Fruit fly (Drosophila melanogaster) whole organism, embryonic: ENCODE results near the gene CG16719.
A peak's percentile ranks its signal among the peaks of the same experiment; 100 is the strongest.

Experiments used
- ATbp ChIP-seq: fragments of 200-800 bp; sonication (Bioruptor generic); optimal IDR thresholded peaks from 2 replicates; lab custom pipeline; 2017; ENCODE audit warnings: missing biosample characterization, mild to moderate bottlenecking, missing genetic modification characterization, missing genetic modification reagents
- B-H2 ChIP-seq: fragments of 200-800 bp; sonication (Bioruptor generic); optimal IDR thresholded peaks from 2 replicates; lab custom pipeline; 2018; ENCODE audit warnings: missing biosample characterization, mild to moderate bottlenecking, missing genetic modification characterization
- Blimp-1 ChIP-seq: fragments of 200-800 bp; sonication (Bioruptor generic); optimal IDR thresholded peaks from 3 replicates; lab custom pipeline; 2018; ENCODE audit warnings: missing biosample characterization, missing genetic modification characterization, mild to moderate bottlenecking, moderate library complexity, missing genetic modification reagents
- BtbVII ChIP-seq: fragments of 200-800 bp; sonication (Bioruptor generic); optimal IDR thresholded peaks from 3 replicates; lab custom pipeline; 2017; ENCODE audit warnings: missing biosample characterization, mild to moderate bottlenecking, missing genetic modification characterization
- CG10209 ChIP-seq: fragments of 200-800 bp; sonication (Bioruptor generic); optimal IDR thresholded peaks from 3 replicates; lab custom pipeline; 2017; ENCODE audit warnings: missing biosample characterization, mild to moderate bottlenecking, missing genetic modification characterization, missing genetic modification reagents
- CG10267 ChIP-seq: fragments of 200-800 bp; sonication (Bioruptor generic); optimal IDR thresholded peaks from 2 replicates; lab custom pipeline; 2018; ENCODE audit warnings: missing biosample characterization, mild to moderate bottlenecking, missing genetic modification characterization, moderate library complexity
- CG11247 ChIP-seq: fragments of 200-800 bp; sonication (Bioruptor generic); IDR thresholded peaks from 2 replicates; pipeline ENCODE4 v1.3.6; 2022; ENCODE audit warnings: missing biosample characterization, missing genetic modification characterization
- CG11504 ChIP-seq: fragments of 200-800 bp; sonication (Bioruptor generic); optimal IDR thresholded peaks from 3 replicates; lab custom pipeline; 2019; ENCODE audit warnings: missing biosample characterization, mild to moderate bottlenecking, missing genetic modification characterization, moderate library complexity
- CG12155 ChIP-seq: fragments of 200-800 bp; sonication (Bioruptor generic); optimal IDR thresholded peaks from 3 replicates; lab custom pipeline; 2016; ENCODE audit warnings: missing biosample characterization, missing genetic modification characterization
- CG14014 ChIP-seq: fragments of 200-800 bp; sonication (Bioruptor generic); IDR thresholded peaks from 2 replicates; pipeline ENCODE4 v1.3.6; 2022; ENCODE audit warnings: missing biosample characterization, missing genetic modification characterization
- CG15514 ChIP-seq: fragments of 200-800 bp; sonication (Bioruptor generic); optimal IDR thresholded peaks from 3 replicates; lab custom pipeline; 2017; ENCODE audit warnings: missing biosample characterization, missing genetic modification characterization, mild to moderate bottlenecking, moderate library complexity, missing genetic modification reagents
- CG15601 ChIP-seq: fragments of 200-800 bp; sonication (Bioruptor generic); optimal IDR thresholded peaks from 3 replicates; lab custom pipeline; 2019; ENCODE audit warnings: missing biosample characterization, mild to moderate bottlenecking, missing genetic modification characterization, moderate library complexity
- CG1602 ChIP-seq: fragments of 200-800 bp; sonication (Bioruptor generic); optimal IDR thresholded peaks from 3 replicates; lab custom pipeline; 2016; ENCODE audit warnings: missing biosample characterization, missing genetic modification characterization
- CG17802 ChIP-seq: fragments of 200-800 bp; sonication (Bioruptor generic); optimal IDR thresholded peaks from 2 replicates; lab custom pipeline; 2018; ENCODE audit warnings: missing biosample characterization, mild to moderate bottlenecking, missing genetic modification characterization, moderate library complexity
- CG18599 ChIP-seq: fragments of 200-800 bp; sonication (Bioruptor generic); optimal IDR thresholded peaks from 3 replicates; lab custom pipeline; 2017; ENCODE audit warnings: missing biosample characterization, missing genetic modification characterization, mild to moderate bottlenecking, moderate library complexity, missing genetic modification reagents
- CG18619 ChIP-seq: fragments of 200-800 bp; sonication (Bioruptor generic); optimal IDR thresholded peaks from 3 replicates; lab custom pipeline; 2017; ENCODE audit warnings: missing biosample characterization, mild to moderate bottlenecking, missing genetic modification characterization
- CG2129 ChIP-seq: fragments of 200-800 bp; sonication (Bioruptor generic); IDR thresholded peaks from 2 replicates; pipeline ENCODE4 v1.3.6; 2022; ENCODE audit warnings: missing biosample characterization, missing genetic modification characterization; ENCODE audit not compliant: partially characterized antibody
- CG2202 ChIP-seq: fragments of 200-800 bp; sonication (Bioruptor generic); optimal IDR thresholded peaks from 2 replicates; lab custom pipeline; 2018; ENCODE audit warnings: missing biosample characterization, mild to moderate bottlenecking, missing genetic modification characterization
- CG30020 ChIP-seq: fragments of 200-800 bp; optimal IDR thresholded peaks from 2 replicates; lab custom pipeline; 2019; ENCODE audit warnings: missing biosample characterization, mild to moderate bottlenecking, missing genetic modification characterization, moderate library complexity
- CG34376 ChIP-seq: fragments of 200-800 bp; sonication (Bioruptor generic); optimal IDR thresholded peaks from 2 replicates; lab custom pipeline; 2018; ENCODE audit warnings: missing biosample characterization, mild to moderate bottlenecking, missing genetic modification characterization
- CG4820 ChIP-seq: fragments of 200-800 bp; sonication (Bioruptor generic); optimal IDR thresholded peaks from 3 replicates; lab custom pipeline; 2016; ENCODE audit warnings: missing biosample characterization, missing genetic modification characterization
- CG5245 ChIP-seq: fragments of 200-800 bp; sonication (Bioruptor generic); optimal IDR thresholded peaks from 3 replicates; lab custom pipeline; 2016; ENCODE audit warnings: missing biosample characterization, missing genetic modification characterization
- CG6272 ChIP-seq: fragments of 200-800 bp; sonication (Bioruptor generic); IDR thresholded peaks from 2 replicates; pipeline ENCODE4 v1.3.6; 2022; ENCODE audit warnings: missing biosample characterization, missing genetic modification characterization
- CG7839 ChIP-seq: fragments of 200-800 bp; sonication (Bioruptor generic); optimal IDR thresholded peaks from 3 replicates; lab custom pipeline; 2018; ENCODE audit warnings: missing biosample characterization, mild to moderate bottlenecking, missing genetic modification characterization, moderate library complexity
- CG9215 ChIP-seq: fragments of 200-800 bp; sonication (Bioruptor generic); IDR thresholded peaks from 2 replicates; pipeline ENCODE4 v1.3.6; 2022; ENCODE audit warnings: missing biosample characterization, missing genetic modification characterization
- CoRest ChIP-seq: fragments of 200-800 bp; sonication (Bioruptor generic); optimal IDR thresholded peaks from 3 replicates; lab custom pipeline; 2018; ENCODE audit warnings: missing biosample characterization, mild to moderate bottlenecking, missing genetic modification characterization, moderate library complexity
- Ets65A ChIP-seq: fragments of 200-800 bp; sonication (Bioruptor generic); peaks from one replicate; lab custom pipeline; 2016; ENCODE audit warnings: missing biosample characterization, missing genetic modification characterization
- H2.0 ChIP-seq: fragments of 200-800 bp; sonication (Bioruptor generic); IDR thresholded peaks from 2 replicates; pipeline ENCODE4 v1.3.6; 2022; ENCODE audit warnings: missing biosample characterization, missing genetic modification characterization
- HHEX ChIP-seq: fragments of 200-800 bp; sonication (Bioruptor generic); optimal IDR thresholded peaks from 3 replicates; lab custom pipeline; 2017; ENCODE audit warnings: missing biosample characterization, mild to moderate bottlenecking, missing genetic modification characterization, missing genetic modification reagents
- HmgZ ChIP-seq: fragments of 200-800 bp; sonication (Bioruptor generic); optimal IDR thresholded peaks from 2 replicates; lab custom pipeline; 2018; ENCODE audit warnings: missing biosample characterization, mild to moderate bottlenecking, missing genetic modification characterization
- Hr3 ChIP-seq: fragments of 200-800 bp; sonication (Bioruptor generic); optimal IDR thresholded peaks from 3 replicates; lab custom pipeline; 2016; ENCODE audit warnings: missing biosample characterization, missing genetic modification characterization
- Oli ChIP-seq: fragments of 200-800 bp; sonication (Bioruptor generic); optimal IDR thresholded peaks from 2 replicates; lab custom pipeline; 2018; ENCODE audit warnings: missing biosample characterization, mild to moderate bottlenecking, missing genetic modification characterization, moderate library complexity
- Six4 ChIP-seq: fragments of 200-800 bp; sonication (Bioruptor generic); optimal IDR thresholded peaks from 2 replicates; lab custom pipeline; 2016; ENCODE audit warnings: missing biosample characterization, missing genetic modification characterization
- ac ChIP-seq: fragments of 200-800 bp; sonication (Bioruptor generic); optimal IDR thresholded peaks from 3 replicates; lab custom pipeline; 2017; ENCODE audit warnings: missing biosample characterization, mild to moderate bottlenecking, missing genetic modification characterization
- amos ChIP-seq: fragments of 200-800 bp; sonication (Bioruptor generic); IDR thresholded peaks from 2 replicates; pipeline ENCODE4 v1.3.6; 2022; ENCODE audit warnings: missing biosample characterization, missing genetic modification characterization; ENCODE audit not compliant: partially characterized antibody
- br ChIP-seq: fragments of >200 bp; optimal IDR thresholded peaks from 2 replicates; lab custom pipeline; 2017
- dm ChIP-seq: fragments of 200-800 bp; sonication (Bioruptor generic); optimal IDR thresholded peaks from 3 replicates; lab custom pipeline; 2016; ENCODE audit warnings: missing biosample characterization, missing genetic modification characterization
- gcm ChIP-seq: fragments of 200-800 bp; sonication (Bioruptor generic); optimal IDR thresholded peaks from 2 replicates; lab custom pipeline; 2019; ENCODE audit warnings: missing biosample characterization, mild to moderate bottlenecking, missing genetic modification characterization, moderate library complexity
- hkb ChIP-seq, 2 experiments: fragments of 200-800 bp in 1 of 2; fragments of >200 bp in 1 of 2; sonication (Bioruptor generic) in 1 of 2; IDR thresholded peaks in 1 of 2; optimal IDR thresholded peaks in 1 of 2; 2 replicates each; pipeline versions ENCODE4 v1.3.6 to Lab custom; 2017 to 2022; ENCODE audit warnings: missing biosample characterization in 1 of 2, missing genetic modification characterization in 1 of 2
- ken ChIP-seq: fragments of 200-800 bp; sonication (Bioruptor generic); IDR thresholded peaks from 3 replicates; pipeline ENCODE4 v1.3.6; 2022; ENCODE audit warnings: missing biosample characterization, missing genetic modification characterization
- luna ChIP-seq: fragments of 200-800 bp; sonication (Bioruptor generic); optimal IDR thresholded peaks from 2 replicates; lab custom pipeline; 2016; ENCODE audit warnings: missing biosample characterization, missing genetic modification characterization
- phol ChIP-seq: fragments of 200-800 bp; sonication (Bioruptor generic); optimal IDR thresholded peaks from 3 replicates; lab custom pipeline; 2018; ENCODE audit warnings: missing biosample characterization, mild to moderate bottlenecking, missing genetic modification characterization, moderate library complexity
- pzg ChIP-seq: fragments of 200-800 bp; sonication (Bioruptor generic); optimal IDR thresholded peaks from 3 replicates; lab custom pipeline; 2018; ENCODE audit warnings: missing biosample characterization, mild to moderate bottlenecking, missing genetic modification characterization, moderate library complexity
- sens-2 ChIP-seq: fragments of 200-800 bp; sonication (Bioruptor generic); IDR thresholded peaks from 2 replicates; pipeline ENCODE4 v1.3.6; 2022; ENCODE audit warnings: missing biosample characterization, missing genetic modification characterization
- sna ChIP-seq: fragments of 200-800 bp; sonication (Bioruptor generic); IDR thresholded peaks from 2 replicates; pipeline ENCODE4 v1.3.6; 2022; ENCODE audit warnings: missing biosample characterization, missing genetic modification characterization; ENCODE audit not compliant: partially characterized antibody
- stwl ChIP-seq: fragments of 200-800 bp; sonication (Bioruptor generic); optimal IDR thresholded peaks from 3 replicates; lab custom pipeline; 2018; ENCODE audit warnings: missing biosample characterization, mild to moderate bottlenecking, missing genetic modification characterization, moderate library complexity
- tap ChIP-seq: fragments of 200-800 bp; optimal IDR thresholded peaks from 3 replicates; lab custom pipeline; 2019; ENCODE audit warnings: missing biosample characterization, mild to moderate bottlenecking, missing genetic modification characterization, moderate library complexity
- tna ChIP-seq: fragments of 200-800 bp; sonication (Bioruptor generic); IDR thresholded peaks from 2 replicates; pipeline ENCODE4 v1.3.6; 2022; ENCODE audit warnings: missing biosample characterization, missing genetic modification characterization; ENCODE audit not compliant: partially characterized antibody
- z ChIP-seq: fragments of 200-800 bp; sonication (Bioruptor generic); IDR thresholded peaks from 3 replicates; pipeline ENCODE4 v1.3.6; 2022; ENCODE audit warnings: missing biosample characterization, missing genetic modification characterization

CG16719 gene

DNA sequence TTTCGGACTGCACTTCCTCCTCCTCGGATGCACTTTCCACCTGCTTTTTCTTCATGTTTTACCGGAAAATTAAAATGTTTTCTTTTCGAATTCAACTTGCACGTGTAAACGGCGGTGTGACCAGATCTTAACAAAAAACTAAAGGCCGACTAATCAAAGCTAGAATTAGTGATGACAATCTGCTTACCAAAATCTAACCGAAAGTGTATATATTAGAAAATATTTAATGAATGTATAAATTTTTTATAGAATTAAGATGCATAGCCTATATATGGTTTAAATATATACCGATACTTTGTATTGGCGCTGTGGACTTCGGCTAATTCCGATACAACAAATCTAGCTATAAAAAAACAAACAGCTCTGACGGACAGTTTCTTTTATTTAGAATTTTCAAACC lies 34.0 kb downstream of the CG16719 start, which contains the start of the genes CG18178 and CG14174 (continued):
- TF ChIP-seq CG11504 (tag; lab: Kevin White, UChicago), result peak; percentile 78
- peak; percentile 64 for TF ChIP-seq Ets65A (GFP tag; lab: Kevin White, UChicago)
- TF ChIP-seq Oli (tag; lab: Kevin White, UChicago), result peak; percentile 68
- no peak for TF ChIP-seq tna (GFP tag; lab: Robert Waterston, UW)
- peak; percentile 81 for TF ChIP-seq CG4820 (GFP tag; lab: Kevin White, UChicago)
- TF ChIP-seq Six4 (GFP tag; lab: Kevin White, UChicago), result peak; percentile 51
- no peak for TF ChIP-seq amos (GFP tag; lab: Robert Waterston, UW)
- TF ChIP-seq CG2129 (GFP tag; lab: Robert Waterston, UW), result 0 out of 2 replicates have a peak, but pooled peaks have one; percentile 22
- TF ChIP-seq stwl, result peak; percentile 35
- TF ChIP-seq CG2202 (tag; lab: Kevin White, UChicago), result peak; percentile 28
- peak; percentile 55 for TF ChIP-seq BtbVII (GFP tag; lab: Kevin White, UChicago)
- peak; percentile 5 for TF ChIP-seq ac (GFP tag; lab: Kevin White, UChicago)
- peak; percentile 41 for TF ChIP-seq CG5245 (GFP tag; lab: Kevin White, UChicago)
- peak; percentile 75 for TF ChIP-seq HmgZ (tag; lab: Kevin White, UChicago)
- peak; percentile 84 for TF ChIP-seq dm (GFP tag; lab: Kevin White, UChicago)
- TF ChIP-seq CG14014 (GFP tag; lab: Robert Waterston, UW), result peak; percentile 63; the same call in 1 of the 2 replicates
- peak; percentile 36 for TF ChIP-seq CG9215 (GFP tag; lab: Robert Waterston, UW)
- TF ChIP-seq CG7839 (tag; lab: Kevin White, UChicago), result peak; percentile 78
- TF ChIP-seq CG11247 (GFP tag; lab: Robert Waterston, UW), result peak; percentile 61; the same call in 1 of the 2 replicates
- peak; percentile 77 for TF ChIP-seq phol (tag; lab: Kevin White, UChicago)
- peak; percentile 52; the same call in 1 of the 2 replicates for TF ChIP-seq CG6272
- peak; percentile 54 for TF ChIP-seq CG17802 (tag; lab: Kevin White, UChicago)
- peak; percentile 54 for TF ChIP-seq CG12155 (GFP tag; lab: Kevin White, UChicago)
- TF ChIP-seq CG18599 (GFP tag; lab: Kevin White, UChicago), result peak; percentile 73
- TF ChIP-seq H2.0 (GFP tag; lab: Robert Waterston, UW), result peak; percentile 33; the same call in 1 of the 2 replicates
- peak; percentile 25 for TF ChIP-seq ATbp
- TF ChIP-seq luna (GFP tag; lab: Kevin White, UChicago), result no peak
- TF ChIP-seq Blimp-1, result peak; percentile 62
- TF ChIP-seq tap (tag; lab: Kevin White, UChicago), result peak; percentile 42
- TF ChIP-seq Hr3 (GFP tag; lab: Kevin White, UChicago), result peak; percentile 66
- TF ChIP-seq gcm (GFP tag; lab: Kevin White, UChicago), result peak; percentile 35
- no peak for TF ChIP-seq sens-2 (GFP tag; lab: Robert Waterston, UW)
- no peak for TF ChIP-seq z (GFP tag; lab: Robert Waterston, UW)
- no peak for TF ChIP-seq hkb (optimal IDR thresholded peaks at IDR 0.05; lab: Kevin White, UChicago)
- peak; percentile 44; the same call in 1 of the 2 replicates for TF ChIP-seq hkb (GFP tag; IDR thresholded peaks at IDR 0.05; lab: Robert Waterston, UW)
- peak; percentile 87 for TF ChIP-seq CoRest (tag; lab: Kevin White, UChicago)
- peak; percentile 85 for TF ChIP-seq B-H2 (GFP tag; lab: Kevin White, UChicago)
- no peak for TF ChIP-seq br (lab: Kevin White, UChicago)
- peak; percentile 76 for TF ChIP-seq CG10267 (tag; lab: Kevin White, UChicago)
- TF ChIP-seq CG1602, result peak; percentile 71
- TF ChIP-seq CG34376 (GFP tag; lab: Kevin White, UChicago), result peak; percentile 32
- TF ChIP-seq CG15514, result peak; percentile 79
- TF ChIP-seq ken (GFP tag; lab: Robert Waterston, UW), result peak; percentile 60; the same call in 2 of the 3 replicates
- TF ChIP-seq CG30020 (tag; lab: Kevin White, UChicago), result peak; percentile 72
- peak; percentile 47 for TF ChIP-seq pzg (GFP tag; lab: Kevin White, UChicago)
- 0 out of 2 replicates have a peak, but pooled peaks have one; percentile 22 for TF ChIP-seq sna (GFP tag; lab: Robert Waterston, UW)
- peak; percentile 30 for TF ChIP-seq HHEX (GFP tag; lab: Kevin White, UChicago)
- TF ChIP-seq CG15601 (tag; lab: Kevin White, UChicago), result peak; percentile 69
- peak; percentile 71 for TF ChIP-seq CG10209 (GFP tag; lab: Kevin White, UChicago)
- peak; percentile 43 for TF ChIP-seq CG18619
